Fruit fly (Drosophila melanogaster) whole organism, embryonic: Measurements from ENCODE around the gene CG7675.

Source experiments
- Atf6 ChIP-seq: fragments of 200-800 bp; sonication (Bioruptor generic); IDR thresholded peaks from 2 replicates; pipeline ENCODE4 v1.3.6; 2022; ENCODE audit warnings: missing biosample characterization, missing genetic modification characterization
- Bgb ChIP-seq: fragments of 200-800 bp; sonication (Bioruptor generic); IDR thresholded peaks from 2 replicates; pipeline ENCODE4 v1.3.6; 2022; ENCODE audit warnings: missing biosample characterization, missing genetic modification characterization; ENCODE audit not compliant: partially characterized antibody
- CG10274 ChIP-seq: fragments of 200-800 bp; sonication (Bioruptor generic); optimal IDR thresholded peaks from 3 replicates; lab custom pipeline; 2017; ENCODE audit warnings: missing biosample characterization, mild to moderate bottlenecking, missing genetic modification characterization
- CG10321 ChIP-seq: fragments of 200-800 bp; sonication (Bioruptor generic); IDR thresholded peaks from 2 replicates; pipeline ENCODE4 v1.3.6; 2022; ENCODE audit warnings: missing biosample characterization, missing genetic modification characterization
- CG10462 ChIP-seq: fragments of 200-800 bp; sonication (Bioruptor generic); optimal IDR thresholded peaks from 2 replicates; lab custom pipeline; 2016; ENCODE audit warnings: missing biosample characterization, missing genetic modification characterization
- CG10959 ChIP-seq: fragments of 200-800 bp; sonication (Bioruptor generic); IDR thresholded peaks from 2 replicates; pipeline ENCODE4 v1.3.6; 2022; ENCODE audit warnings: missing biosample characterization, missing genetic modification characterization
- CG11247 ChIP-seq: fragments of 200-800 bp; sonication (Bioruptor generic); IDR thresholded peaks from 2 replicates; pipeline ENCODE4 v1.3.6; 2022; ENCODE audit warnings: missing biosample characterization, missing genetic modification characterization
- CG13424 ChIP-seq: fragments of 200-800 bp; sonication (Bioruptor generic); optimal IDR thresholded peaks from 2 replicates; lab custom pipeline; 2019; ENCODE audit warnings: missing biosample characterization, mild to moderate bottlenecking, missing genetic modification characterization, moderate library complexity
- CG13894 ChIP-seq: fragments of 200-800 bp; sonication (Bioruptor generic); optimal IDR thresholded peaks from 3 replicates; lab custom pipeline; 2018; ENCODE audit warnings: missing biosample characterization, mild to moderate bottlenecking, missing genetic modification characterization, moderate library complexity
- CG14050 ChIP-seq: fragments of 200-800 bp; sonication (Bioruptor generic); IDR thresholded peaks from 3 replicates; pipeline ENCODE4 v1.3.6; 2022; ENCODE audit warnings: missing biosample characterization, missing genetic modification characterization
- CG15601 ChIP-seq: fragments of 200-800 bp; sonication (Bioruptor generic); optimal IDR thresholded peaks from 3 replicates; lab custom pipeline; 2019; ENCODE audit warnings: missing biosample characterization, mild to moderate bottlenecking, missing genetic modification characterization, moderate library complexity
- CG1603 ChIP-seq: fragments of 200-800 bp; sonication (Bioruptor generic); optimal IDR thresholded peaks from 2 replicates; lab custom pipeline; 2019; ENCODE audit warnings: missing biosample characterization, mild to moderate bottlenecking, missing genetic modification characterization, moderate library complexity
- CG16863 ChIP-seq: fragments of 200-800 bp; sonication (Bioruptor generic); optimal IDR thresholded peaks from 3 replicates; lab custom pipeline; 2016; ENCODE audit warnings: missing biosample characterization, missing genetic modification characterization
- CG18619 ChIP-seq: fragments of 200-800 bp; sonication (Bioruptor generic); optimal IDR thresholded peaks from 3 replicates; lab custom pipeline; 2017; ENCODE audit warnings: missing biosample characterization, mild to moderate bottlenecking, missing genetic modification characterization
- CG31441 ChIP-seq: fragments of 200-800 bp; sonication (Bioruptor generic); IDR thresholded peaks from 2 replicates; pipeline ENCODE4 v1.3.6; 2022; ENCODE audit warnings: missing biosample characterization, missing genetic modification characterization
- CG43689 ChIP-seq: fragments of 200-800 bp; sonication (Bioruptor generic); IDR thresholded peaks from 2 replicates; pipeline ENCODE4 v1.3.6; 2022; ENCODE audit warnings: missing biosample characterization, missing genetic modification characterization
- CG6654 ChIP-seq: fragments of 200-800 bp; sonication (Bioruptor generic); optimal IDR thresholded peaks from 2 replicates; lab custom pipeline; 2017; ENCODE audit warnings: missing biosample characterization, mild to moderate bottlenecking, missing genetic modification characterization
- Drgx ChIP-seq: fragments of 200-800 bp; sonication (Bioruptor generic); IDR thresholded peaks from 2 replicates; pipeline ENCODE4 v1.3.6; 2022; ENCODE audit warnings: missing biosample characterization, missing genetic modification characterization
- Ets97D ChIP-seq: fragments of 200-800 bp; sonication (Bioruptor generic); optimal IDR thresholded peaks from 3 replicates; lab custom pipeline; 2016; ENCODE audit warnings: missing biosample characterization, missing genetic modification characterization
- GATAe ChIP-seq: fragments of 200-800 bp; sonication (Bioruptor generic); conservative IDR thresholded peaks from 2 replicates; pipeline ENCODE4 v1.3.6; 2022; ENCODE audit warnings: missing biosample characterization, missing genetic modification characterization
- Hr3 ChIP-seq: fragments of 200-800 bp; sonication (Bioruptor generic); optimal IDR thresholded peaks from 3 replicates; lab custom pipeline; 2016; ENCODE audit warnings: missing biosample characterization, missing genetic modification characterization
- NK7.1 ChIP-seq: fragments of 200-800 bp; sonication (Bioruptor generic); optimal IDR thresholded peaks from 3 replicates; lab custom pipeline; 2016; ENCODE audit warnings: missing biosample characterization, missing genetic modification characterization
- Pdp1 ChIP-seq, 2 experiments: fragments of 200-800 bp; sonication (Bioruptor generic); optimal IDR thresholded peaks; 3 replicates each; lab custom pipeline; 2016; ENCODE audit warnings: missing biosample characterization in 2 of 2, missing genetic modification characterization in 2 of 2, mild to moderate bottlenecking in 1 of 2, moderate library complexity in 1 of 2
- Xbp1 ChIP-seq: fragments of 200-800 bp; sonication (Bioruptor generic); optimal IDR thresholded peaks from 3 replicates; lab custom pipeline; 2016; ENCODE audit warnings: missing biosample characterization, mild to moderate bottlenecking, missing genetic modification characterization
- al ChIP-seq: fragments of 200-800 bp; sonication (Bioruptor generic); IDR thresholded peaks from 2 replicates; pipeline ENCODE4 v1.3.6; 2022; ENCODE audit warnings: missing biosample characterization, missing genetic modification characterization
- bab2 ChIP-seq: fragments of 200-800 bp; sonication (Bioruptor generic); optimal IDR thresholded peaks from 2 replicates; lab custom pipeline; 2016; ENCODE audit warnings: missing biosample characterization, missing genetic modification characterization
- br ChIP-seq: fragments of >200 bp; optimal IDR thresholded peaks from 2 replicates; lab custom pipeline; 2017
- croc ChIP-seq: fragments of 200-800 bp; sonication (Bioruptor generic); conservative IDR thresholded peaks from 3 replicates; pipeline ENCODE4 v1.3.6; 2022; ENCODE audit warnings: missing biosample characterization, missing genetic modification characterization
- crol ChIP-seq: fragments of 200-800 bp; sonication (Bioruptor generic); IDR thresholded peaks from 2 replicates; pipeline ENCODE4 v1.3.6; 2022; ENCODE audit warnings: missing biosample characterization, missing genetic modification characterization
- danr ChIP-seq: fragments of 200-800 bp; sonication (Bioruptor generic); IDR thresholded peaks from 2 replicates; pipeline ENCODE4 v1.3.6; 2022; ENCODE audit warnings: missing biosample characterization, missing genetic modification characterization
- exex ChIP-seq: fragments of 200-800 bp; sonication (Bioruptor generic); optimal IDR thresholded peaks from 4 replicates; lab custom pipeline; 2018; ENCODE audit warnings: missing biosample characterization, mild to moderate bottlenecking, missing genetic modification characterization, moderate library complexity
- hb ChIP-seq: fragments of 200-800 bp; sonication (Bioruptor generic); IDR thresholded peaks from 3 replicates; pipeline ENCODE4 v1.3.6; 2022; ENCODE audit warnings: missing biosample characterization, missing genetic modification characterization; ENCODE audit not compliant: partially characterized antibody
- her ChIP-seq: fragments of 200-800 bp; sonication (Bioruptor generic); optimal IDR thresholded peaks from 2 replicates; lab custom pipeline; 2016; ENCODE audit warnings: missing biosample characterization, missing genetic modification characterization
- jumu ChIP-seq: fragments of 200-800 bp; sonication (Bioruptor generic); optimal IDR thresholded peaks from 3 replicates; lab custom pipeline; 2016; ENCODE audit warnings: missing biosample characterization, missing genetic modification characterization
- kay ChIP-seq: fragments of 200-800 bp; sonication (Bioruptor generic); optimal IDR thresholded peaks from 2 replicates; lab custom pipeline; 2016; ENCODE audit warnings: missing biosample characterization, missing genetic modification characterization
- nau ChIP-seq: fragments of 200-800 bp; sonication (Bioruptor generic); optimal IDR thresholded peaks from 3 replicates; lab custom pipeline; 2017; ENCODE audit warnings: missing biosample characterization, mild to moderate bottlenecking, missing genetic modification characterization, missing genetic modification reagents
- nom ChIP-seq: fragments of 200-800 bp; sonication (Bioruptor generic); optimal IDR thresholded peaks from 2 replicates; lab custom pipeline; 2017; ENCODE audit warnings: missing biosample characterization, missing genetic modification characterization, mild to moderate bottlenecking, moderate library complexity, missing genetic modification reagents
- pfk ChIP-seq: fragments of 200-800 bp; sonication (Bioruptor generic); optimal IDR thresholded peaks from 2 replicates; lab custom pipeline; 2018; ENCODE audit warnings: missing biosample characterization, mild to moderate bottlenecking, missing genetic modification characterization, moderate library complexity
- pros ChIP-seq: fragments of 200-800 bp; sonication (Bioruptor generic); optimal IDR thresholded peaks from 3 replicates; lab custom pipeline; 2019; ENCODE audit warnings: missing biosample characterization, mild to moderate bottlenecking, missing genetic modification characterization, moderate library complexity
- pzg ChIP-seq: fragments of 200-800 bp; sonication (Bioruptor generic); optimal IDR thresholded peaks from 3 replicates; lab custom pipeline; 2018; ENCODE audit warnings: missing biosample characterization, mild to moderate bottlenecking, missing genetic modification characterization, moderate library complexity
- salm ChIP-seq: fragments of 200-800 bp; sonication (Bioruptor generic); optimal IDR thresholded peaks from 2 replicates; lab custom pipeline; 2018; ENCODE audit warnings: missing biosample characterization, mild to moderate bottlenecking, missing genetic modification characterization
- seq ChIP-seq: fragments of 200-800 bp; sonication (Bioruptor generic); IDR thresholded peaks from 2 replicates; pipeline ENCODE4 v1.3.6; 2022; ENCODE audit warnings: missing biosample characterization, missing genetic modification characterization
- sim ChIP-seq: fragments of 200-800 bp; sonication (Bioruptor generic); IDR thresholded peaks from 2 replicates; pipeline ENCODE4 v1.3.6; 2022; ENCODE audit warnings: missing biosample characterization, missing genetic modification characterization
- slbo ChIP-seq: fragments of 200-800 bp; sonication (Bioruptor generic); IDR thresholded peaks from 2 replicates; pipeline ENCODE4 v1.3.6; 2022; ENCODE audit warnings: missing biosample characterization, missing genetic modification characterization
- slp2 ChIP-seq: fragments of 200-800 bp; sonication (Bioruptor generic); optimal IDR thresholded peaks from 2 replicates; lab custom pipeline; 2016; ENCODE audit warnings: missing biosample characterization, missing genetic modification characterization
- ssp ChIP-seq: fragments of 200-800 bp; sonication (Bioruptor generic); IDR thresholded peaks from 2 replicates; pipeline ENCODE4 v1.3.6; 2022; ENCODE audit warnings: missing biosample characterization, missing genetic modification characterization
- tap ChIP-seq: fragments of 200-800 bp; optimal IDR thresholded peaks from 3 replicates; lab custom pipeline; 2019; ENCODE audit warnings: missing biosample characterization, mild to moderate bottlenecking, missing genetic modification characterization, moderate library complexity
- ttk ChIP-seq: fragments of 200-800 bp; sonication (Bioruptor generic); IDR thresholded peaks from 2 replicates; pipeline ENCODE4 v2.1.2; 2022; ENCODE audit warnings: missing biosample characterization, missing genetic modification characterization
- tx ChIP-seq: fragments of 200-800 bp; sonication (Bioruptor generic); optimal IDR thresholded peaks from 2 replicates; lab custom pipeline; 2016; ENCODE audit warnings: missing biosample characterization, missing genetic modification characterization
- vvl ChIP-seq: fragments of 200-800 bp; sonication (Bioruptor generic); IDR thresholded peaks from 2 replicates; pipeline ENCODE4 v1.3.6; 2022; ENCODE audit warnings: missing biosample characterization, missing genetic modification characterization
- zen2 ChIP-seq: fragments of 200-800 bp; sonication (Bioruptor generic); IDR thresholded peaks from 3 replicates; pipeline ENCODE4 v1.3.6; 2022; ENCODE audit warnings: missing biosample characterization, missing genetic modification characterization; ENCODE audit not compliant: partially characterized antibody

The CG7675 gene

DNA sequence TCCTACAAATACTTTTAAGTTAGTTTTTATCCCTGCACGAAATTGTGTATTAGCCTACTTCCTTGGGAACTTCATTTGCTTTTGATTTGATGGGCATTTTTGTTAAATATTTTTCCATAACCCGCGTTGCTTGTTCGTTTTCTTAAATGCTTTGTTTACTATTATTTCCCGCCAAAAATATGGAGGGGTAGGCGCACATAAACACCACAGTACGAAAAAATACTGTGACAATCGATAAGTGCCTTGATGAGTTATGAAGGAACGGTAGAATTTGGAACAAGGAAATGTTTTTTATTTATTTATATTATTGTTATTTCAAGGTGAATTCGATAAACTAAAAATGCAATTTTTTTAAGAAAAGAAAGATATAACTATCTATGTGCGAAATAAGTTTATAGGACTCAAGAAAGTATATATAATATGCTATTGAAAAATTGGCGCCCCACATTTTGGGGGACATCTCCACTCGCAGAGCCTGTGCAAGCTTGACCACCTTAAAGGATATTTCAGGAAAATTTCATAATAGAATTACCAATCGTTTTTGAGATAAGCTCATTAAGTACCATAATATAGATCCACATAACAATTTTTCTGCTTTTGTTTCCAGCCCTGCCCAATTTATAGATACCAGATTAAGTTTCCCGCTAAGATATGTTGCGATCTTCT is 14.9 kb downstream of the CG7675 start, which contains the start of the genes WRNexo and Nup43 (continued):
- peak; percentile 43; the same call in 1 of the 2 replicates for TF ChIP-seq CG31441 (GFP tag; lab: Robert Waterston, UW)
- TF ChIP-seq GATAe (GFP tag; lab: Robert Waterston, UW) = no peak
- peak; percentile 33; the same call in 1 of the 2 replicates for TF ChIP-seq ssp (GFP tag; lab: Robert Waterston, UW)
- no peak for TF ChIP-seq CG1603 (tag; lab: Kevin White, UChicago)
- TF ChIP-seq bab2 (GFP tag; lab: Kevin White, UChicago) = peak; percentile 32
- no peak for TF ChIP-seq NK7.1 (GFP tag; lab: Kevin White, UChicago)
- TF ChIP-seq br (lab: Kevin White, UChicago) = no peak
- TF ChIP-seq CG10959 (GFP tag; lab: Robert Waterston, UW) = no peak
- no peak for TF ChIP-seq her (GFP tag; lab: Kevin White, UChicago)
- no peak; the same call in 1 of the 2 replicates for TF ChIP-seq al
- TF ChIP-seq Hr3 (GFP tag; lab: Kevin White, UChicago) = peak; percentile 49
- no peak for TF ChIP-seq CG43689 (GFP tag; lab: Robert Waterston, UW)
- TF ChIP-seq pfk (GFP tag; lab: Kevin White, UChicago) = peak; percentile 69
- TF ChIP-seq ttk (GFP tag; lab: Robert Waterston, UW) = peak; percentile 36; the same call in 1 of the 2 replicates
- TF ChIP-seq Xbp1 = peak; percentile 40
- no peak; the same call in 1 of the 2 replicates for TF ChIP-seq vvl (GFP tag; lab: Robert Waterston, UW)
- no peak for TF ChIP-seq CG14050 (GFP tag; lab: Robert Waterston, UW)
- TF ChIP-seq CG13894 = no peak
- no peak for TF ChIP-seq hb
- no peak for TF ChIP-seq tap
- TF ChIP-seq seq (GFP tag; lab: Robert Waterston, UW) = no peak
- TF ChIP-seq CG10274 (GFP tag; lab: Kevin White, UChicago) = no peak
- TF ChIP-seq Drgx (GFP tag; lab: Robert Waterston, UW) = no peak
- peak; percentile 31 for TF ChIP-seq jumu (GFP tag; lab: Kevin White, UChicago)
- no peak for TF ChIP-seq CG10321
- no peak for TF ChIP-seq CG16863 (GFP tag; lab: Kevin White, UChicago)
- TF ChIP-seq CG13424 = peak; percentile 25
- peak; percentile 46 for TF ChIP-seq pzg (GFP tag; lab: Kevin White, UChicago)
- TF ChIP-seq Pdp1 (GFP tag; optimal IDR thresholded peaks at IDR 0.05; lab: Kevin White, UChicago) = peak; percentile 9 to 50
- TF ChIP-seq danr = no peak
- no peak for TF ChIP-seq Atf6
- no peak for TF ChIP-seq kay (GFP tag; lab: Kevin White, UChicago)
- no peak for TF ChIP-seq sim (GFP tag; lab: Robert Waterston, UW)
- TF ChIP-seq CG18619 (GFP tag; lab: Kevin White, UChicago) = peak; percentile 4
- no peak for TF ChIP-seq pros (GFP tag; lab: Kevin White, UChicago)
- no peak for TF ChIP-seq salm (tag; lab: Kevin White, UChicago)
- TF ChIP-seq slp2 = peak; percentile 43
- no peak for TF ChIP-seq nau (GFP tag; lab: Kevin White, UChicago)
- TF ChIP-seq Ets97D (GFP tag; lab: Kevin White, UChicago) = no peak
- no peak for TF ChIP-seq Bgb (GFP tag; lab: Robert Waterston, UW)
- TF ChIP-seq CG11247 (GFP tag; lab: Robert Waterston, UW) = no peak
- TF ChIP-seq slbo = peak; percentile 70
- no peak for TF ChIP-seq CG6654
- TF ChIP-seq crol (GFP tag; lab: Robert Waterston, UW) = no peak
- no peak for TF ChIP-seq exex
- TF ChIP-seq nom (GFP tag; lab: Kevin White, UChicago) = no peak
- peak; percentile 19 for TF ChIP-seq CG10462
- TF ChIP-seq zen2 (GFP tag; lab: Robert Waterston, UW) = no peak
- TF ChIP-seq tx (GFP tag; lab: Kevin White, UChicago) = no peak
- TF ChIP-seq CG15601 (tag; lab: Kevin White, UChicago) = no peak
- no peak for TF ChIP-seq croc (GFP tag; lab: Robert Waterston, UW)
